Worm (Caenorhabditis elegans) whole organism, L1 larva: ENCODE results near the gene fbxa-59.

ENCODE experiments used
- blmp-1 ChIP-seq: fragments of 150-350 bp; optimal IDR thresholded peaks from 2 replicates; lab custom pipeline; 2014; ENCODE audit warnings: missing biosample characterization, missing genetic modification characterization
- ceh-82 ChIP-seq, 3 experiments: fragments of 150-350 bp in 1 of 3; sonication (generic microtip) in 2 of 3; optimal IDR thresholded peaks; 2 replicates each; lab custom pipeline; 2014 to 2017; ENCODE audit warnings: missing biosample characterization in 3 of 3, missing genetic modification characterization in 3 of 3
- ceh-90 ChIP-seq: sonication (generic microtip); optimal IDR thresholded peaks from 2 replicates; lab custom pipeline; 2016; ENCODE audit warnings: missing genetic modification characterization, missing compliant biosample characterization
- ces-1 ChIP-seq: fragments of 150-350 bp; optimal IDR thresholded peaks from 2 replicates; lab custom pipeline; 2014; ENCODE audit warnings: missing biosample characterization, missing genetic modification reagents, missing genetic modification characterization
- dpl-1 ChIP-seq, 3 experiments: fragments of 150-350 bp in 2 of 3; sonication (generic microtip) in 1 of 3; optimal IDR thresholded peaks; 2 replicates each; lab custom pipeline; 2014 to 2017; ENCODE audit warnings: missing biosample characterization in 3 of 3, missing genetic modification characterization in 3 of 3, missing genetic modification reagents in 3 of 3
- dsc-1 ChIP-seq: sonication (generic microtip); optimal IDR thresholded peaks from 2 replicates; lab custom pipeline; 2016; ENCODE audit warnings: mild to moderate bottlenecking, missing genetic modification characterization, missing compliant biosample characterization
- efl-3 ChIP-seq: fragments of 200-800 bp; sonication (Bioruptor generic); optimal IDR thresholded peaks from 2 replicates; lab custom pipeline; 2018; ENCODE audit warnings: mild to moderate bottlenecking, missing genetic modification characterization, missing compliant biosample characterization
- egl-13 ChIP-seq: sonication (generic microtip); optimal IDR thresholded peaks from 2 replicates; lab custom pipeline; 2016; ENCODE audit warnings: missing genotype, missing genetic modification reagents, missing genetic modification characterization, missing compliant biosample characterization
- egl-27 ChIP-seq, 2 experiments: fragments of 150-350 bp in 1 of 2; sonication (generic microtip); optimal IDR thresholded peaks; 3 replicates each; lab custom pipeline; 2017 to 2018; ENCODE audit warnings: missing biosample characterization in 2 of 2, missing genetic modification characterization in 2 of 2, missing genetic modification reagents in 2 of 2
- ets-5 ChIP-seq: fragments of 200-800 bp; sonication (Bioruptor generic); IDR thresholded peaks from 2 replicates; pipeline ENCODE4 v1.3.6; 2022; ENCODE audit warnings: missing genetic modification characterization, missing compliant biosample characterization
- fkh-10 ChIP-seq: sonication (generic microtip); optimal IDR thresholded peaks from 2 replicates; lab custom pipeline; 2017; ENCODE audit warnings: missing biosample characterization, missing genetic modification reagents, missing genetic modification characterization
- fos-1 ChIP-seq: fragments of 150-350 bp; optimal IDR thresholded peaks from 2 replicates; lab custom pipeline; 2014; ENCODE audit warnings: missing biosample characterization, missing genetic modification characterization
- hlh-17 ChIP-seq: fragments of 200-800 bp; sonication (Bioruptor generic); optimal IDR thresholded peaks from 2 replicates; lab custom pipeline; 2018; ENCODE audit warnings: missing genetic modification characterization, mild to moderate bottlenecking, missing compliant biosample characterization, moderate library complexity, borderline replicate concordance
- hlh-4 ChIP-seq: sonication (generic microtip); optimal IDR thresholded peaks from 2 replicates; lab custom pipeline; 2016; ENCODE audit warnings: mild to moderate bottlenecking, missing genetic modification characterization, missing compliant biosample characterization
- irx-1 ChIP-seq: sonication (generic microtip); optimal IDR thresholded peaks from 2 replicates; lab custom pipeline; 2016; ENCODE audit warnings: missing genetic modification characterization, missing compliant biosample characterization
- isw-1 ChIP-seq: fragments of 200-800 bp; sonication (Bioruptor generic); IDR thresholded peaks from 2 replicates; pipeline ENCODE4 v1.3.6; 2022; ENCODE audit warnings: missing genetic modification characterization, missing compliant biosample characterization
- jun-1 ChIP-seq: fragments of 150-350 bp; optimal IDR thresholded peaks from 2 replicates; lab custom pipeline; 2014; ENCODE audit warnings: missing biosample characterization, missing genetic modification reagents, missing genetic modification characterization
- lin-13 ChIP-seq: fragments of 150-350 bp; optimal IDR thresholded peaks from 2 replicates; lab custom pipeline; 2014; ENCODE audit warnings: missing biosample characterization, missing genetic modification reagents, missing genetic modification characterization
- lin-14 ChIP-seq: fragments of 200-800 bp; sonication (Bioruptor generic); optimal IDR thresholded peaks from 2 replicates; lab custom pipeline; 2018; ENCODE audit warnings: mild to moderate bottlenecking, missing genetic modification characterization, moderate library complexity, missing compliant biosample characterization
- lin-15B ChIP-seq: fragments of 150-350 bp; sonication (generic microtip); optimal IDR thresholded peaks from 3 replicates; lab custom pipeline; 2014; ENCODE audit warnings: missing biosample characterization, missing genetic modification characterization
- lin-39 ChIP-seq: fragments of 150-350 bp; optimal IDR thresholded peaks from 2 replicates; lab custom pipeline; 2014; ENCODE audit warnings: missing biosample characterization, missing genetic modification reagents, missing genetic modification characterization
- lir-3 ChIP-seq: sonication (generic microtip); optimal IDR thresholded peaks from 2 replicates; lab custom pipeline; 2016; ENCODE audit warnings: mild to moderate bottlenecking, missing genetic modification characterization, moderate library complexity, missing compliant biosample characterization; ENCODE audit not compliant: poor library complexity
- lsy-2 ChIP-seq, 2 experiments: fragments of 150-350 bp; optimal IDR thresholded peaks; 2 replicates each; lab custom pipeline; 2014; ENCODE audit warnings: missing biosample characterization in 2 of 2, missing genetic modification characterization in 2 of 2
- mab-9 ChIP-seq: fragments of 200-800 bp; sonication (Bioruptor generic); IDR thresholded peaks from 2 replicates; pipeline ENCODE4 v1.3.6; 2022; ENCODE audit warnings: missing genetic modification reagents, missing genetic modification characterization, missing compliant biosample characterization
- mef-2 ChIP-seq: fragments of 150-350 bp; optimal IDR thresholded peaks from 2 replicates; lab custom pipeline; 2014; ENCODE audit warnings: missing biosample characterization, missing genetic modification characterization
- nhr-19 ChIP-seq: fragments of 200-800 bp; sonication (Bioruptor generic); conservative IDR thresholded peaks from 2 replicates; pipeline ENCODE4 v1.3.6; 2022; ENCODE audit warnings: missing genetic modification characterization, missing compliant biosample characterization
- nhr-20 ChIP-seq: sonication (generic microtip); optimal IDR thresholded peaks from 2 replicates; lab custom pipeline; 2016; ENCODE audit warnings: mild to moderate bottlenecking, missing genetic modification characterization, missing compliant biosample characterization
- nhr-237 ChIP-seq: fragments of 150-350 bp; optimal IDR thresholded peaks from 2 replicates; lab custom pipeline; 2014; ENCODE audit warnings: missing biosample characterization, missing genetic modification characterization
- nhr-28 ChIP-seq: fragments of 150-350 bp; optimal IDR thresholded peaks from 2 replicates; lab custom pipeline; 2014; ENCODE audit warnings: missing biosample characterization, missing genetic modification characterization
- nhr-47 ChIP-seq: sonication (generic microtip); optimal IDR thresholded peaks from 2 replicates; lab custom pipeline; 2016; ENCODE audit warnings: mild to moderate bottlenecking, missing genetic modification characterization, moderate library complexity, missing compliant biosample characterization
- nhr-71 ChIP-seq: sonication (generic microtip); optimal IDR thresholded peaks from 2 replicates; lab custom pipeline; 2016; ENCODE audit warnings: mild to moderate bottlenecking, missing genetic modification characterization, moderate library complexity, missing compliant biosample characterization
- nhr-77 ChIP-seq: fragments of 150-350 bp; optimal IDR thresholded peaks from 2 replicates; lab custom pipeline; 2014; ENCODE audit warnings: missing biosample characterization, missing genetic modification characterization
- nhr-84 ChIP-seq: sonication (generic microtip); optimal IDR thresholded peaks from 2 replicates; lab custom pipeline; 2017; ENCODE audit warnings: missing biosample characterization, missing genetic modification characterization
- nhr-85 ChIP-seq: sonication (generic microtip); peaks from one replicate; lab custom pipeline; 2016; ENCODE audit warnings: missing genetic modification characterization, inconsistent platforms, missing compliant biosample characterization
- nhr-90 ChIP-seq: sonication (generic microtip); optimal IDR thresholded peaks from 2 replicates; lab custom pipeline; 2016; ENCODE audit warnings: mild to moderate bottlenecking, missing genetic modification characterization, missing compliant biosample characterization; ENCODE audit not compliant: poor library complexity
- pqm-1 ChIP-seq: sonication (generic microtip); optimal IDR thresholded peaks from 3 replicates; lab custom pipeline; 2017; ENCODE audit warnings: missing biosample characterization, missing genetic modification characterization
- rnt-1 ChIP-seq: sonication (generic microtip); optimal IDR thresholded peaks from 2 replicates; lab custom pipeline; 2016; ENCODE audit warnings: mild to moderate bottlenecking, missing genetic modification characterization, moderate library complexity, missing compliant biosample characterization
- skn-1 ChIP-seq: fragments of 150-350 bp; optimal IDR thresholded peaks from 2 replicates; lab custom pipeline; 2014; ENCODE audit warnings: missing biosample characterization, missing genetic modification characterization
- snpc-4 ChIP-seq: fragments of 150-350 bp; optimal IDR thresholded peaks from 2 replicates; lab custom pipeline; 2014; ENCODE audit warnings: missing biosample characterization, missing genetic modification characterization
- snu-23 ChIP-seq: sonication (generic microtip); optimal IDR thresholded peaks from 2 replicates; lab custom pipeline; 2016; ENCODE audit warnings: missing genetic modification characterization, missing compliant biosample characterization
- sup-37 ChIP-seq: fragments of 200-800 bp; sonication (Bioruptor generic); optimal IDR thresholded peaks from 2 replicates; lab custom pipeline; 2018; ENCODE audit warnings: mild to moderate bottlenecking, missing genetic modification characterization, missing compliant biosample characterization
- tlp-1 ChIP-seq: fragments of 150-350 bp; optimal IDR thresholded peaks from 2 replicates; lab custom pipeline; 2014; ENCODE audit warnings: missing biosample characterization, missing genetic modification characterization
- unc-86 ChIP-seq: sonication (generic microtip); optimal IDR thresholded peaks from 2 replicates; lab custom pipeline; 2016; ENCODE audit warnings: missing genetic modification characterization, missing compliant biosample characterization
- unc-98 ChIP-seq: fragments of 200-800 bp; sonication (Bioruptor generic); IDR thresholded peaks from 2 replicates; pipeline ENCODE4 v1.3.6; 2022; ENCODE audit warnings: missing genetic modification characterization, missing compliant biosample characterization
- vab-15 ChIP-seq: sonication (generic microtip); optimal IDR thresholded peaks from 2 replicates; lab custom pipeline; 2017; ENCODE audit warnings: missing genotype, mild to moderate bottlenecking, missing genetic modification characterization, missing compliant biosample characterization
- zag-1 ChIP-seq: fragments of 150-350 bp; optimal IDR thresholded peaks from 2 replicates; lab custom pipeline; 2014; ENCODE audit warnings: missing biosample characterization, missing genetic modification characterization
- zip-4 ChIP-seq: fragments of 200-800 bp; sonication (Bioruptor generic); optimal IDR thresholded peaks from 2 replicates; lab custom pipeline; 2018; ENCODE audit warnings: mild to moderate bottlenecking, missing genetic modification characterization, moderate library complexity, missing compliant biosample characterization

The fbxa-59 gene

DNA sequence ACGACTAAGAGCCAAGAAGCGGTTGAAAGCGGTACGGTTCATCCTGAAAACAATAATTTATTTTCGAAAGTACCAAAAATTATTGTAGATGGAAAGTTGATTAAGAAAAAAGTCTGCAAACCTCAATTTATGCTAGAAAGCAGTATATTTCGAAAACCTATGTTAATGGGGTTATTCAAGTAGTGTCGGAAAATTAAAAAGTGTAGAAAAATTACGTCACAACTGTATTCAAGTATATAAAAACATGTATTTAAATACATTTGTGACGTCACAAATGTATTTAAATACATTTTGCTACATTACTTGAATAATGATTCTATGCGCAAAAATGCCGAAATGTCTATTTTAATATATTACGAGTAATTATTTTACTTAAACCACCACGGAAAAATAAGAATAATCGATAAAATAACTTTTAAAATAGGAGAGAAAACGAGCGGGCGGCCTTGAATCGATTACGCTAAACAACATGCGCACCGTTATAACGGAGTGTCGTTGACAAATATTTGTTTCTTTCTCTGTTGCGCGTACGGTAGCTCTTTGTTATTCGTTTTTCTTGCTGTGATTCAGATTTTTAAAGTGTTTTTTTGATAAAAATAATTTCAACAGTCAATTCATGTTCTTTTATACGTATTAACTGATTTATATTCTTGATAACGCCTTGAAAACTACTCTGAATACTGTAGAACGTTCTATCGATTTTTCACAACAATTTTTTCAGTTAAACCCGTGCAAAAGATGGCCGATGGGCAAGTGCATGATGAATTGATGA is 32.5 kb downstream of the fbxa-59 start, which contains the start of the genes F23H11.5 and bra-2 (continued):
- TF ChIP-seq nhr-20 (tag; lab: Kevin White, UChicago), result peak; percentile 1

DNA sequence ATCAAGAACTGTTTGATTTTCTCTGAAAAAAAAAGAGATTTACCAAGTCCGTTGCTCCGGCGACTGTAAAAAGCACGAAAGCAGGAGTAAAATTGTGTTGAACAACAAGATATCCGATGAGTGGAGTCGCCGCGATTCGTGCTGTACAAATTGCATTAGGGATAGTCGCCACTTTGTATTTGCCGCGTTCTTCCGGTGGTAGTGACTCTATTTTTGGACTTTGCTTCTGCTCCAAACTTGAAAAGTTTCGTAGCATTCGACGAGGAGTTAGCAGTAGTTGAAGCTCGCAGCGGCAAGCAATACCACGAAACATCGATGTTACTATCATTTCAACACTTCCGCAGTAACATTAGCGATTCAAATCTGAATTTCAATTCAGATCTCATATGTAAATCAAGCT is 33.7 kb downstream of the fbxa-59 start, which contains the start of gene crls-1:
crls-1 (minus strand) TSS at position 363 of the 400 bp plus-strand sequence.
- no peak for TF ChIP-seq nhr-28
- no peak for TF ChIP-seq skn-1
- no peak for TF ChIP-seq lin-14
- TF ChIP-seq isw-1 (GFP tag; lab: Robert Waterston, UW), result no peak
- TF ChIP-seq rnt-1 (tag; lab: Kevin White, UChicago), result peak; percentile 7
- TF ChIP-seq lsy-2 (tag; optimal IDR thresholded peaks at IDR 0.05; lab: Kevin White, UChicago), result peak in 1 of 2 experiments; percentile 4
- peak; percentile 3 for TF ChIP-seq nhr-47
- peak; percentile 14 for TF ChIP-seq nhr-85 (tag; lab: Kevin White, UChicago)
- TF ChIP-seq, all 84 proteins: peak for 4

DNA sequence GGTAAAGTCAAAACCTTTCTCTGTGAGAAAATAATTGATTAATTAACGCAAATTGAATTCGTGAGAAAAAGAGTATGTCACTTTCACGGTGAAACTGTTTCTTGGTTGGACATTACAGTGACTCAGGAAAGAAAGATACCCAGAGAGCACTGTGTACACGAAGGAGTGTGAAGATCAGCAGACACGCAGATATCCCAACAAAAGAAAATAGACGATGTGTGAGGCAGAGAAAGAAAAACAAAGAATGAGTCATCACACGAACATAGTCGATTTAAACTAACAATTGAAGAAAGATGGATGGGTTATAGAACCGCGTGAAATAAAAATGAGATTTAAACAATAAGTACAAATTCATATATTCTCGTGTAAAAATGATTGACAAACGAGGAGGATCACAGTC is 35.3 kb downstream of the fbxa-59 start:
- TF ChIP-seq mab-9 (no peak), lin-15B (tag; lab: Kevin White, UChicago) (no peak), pqm-1 (tag; lab: Kevin White, UChicago) (no peak), nhr-84 (tag; lab: Kevin White, UChicago) (no peak), ces-1 (GFP tag; lab: Kevin White, UChicago) (no peak), dpl-1 (GFP tag; optimal IDR thresholded peaks at IDR 0.05; lab: Kevin White, UChicago) (no peak), ceh-90 (no peak), fkh-10 (no peak), ceh-82 (tag; optimal IDR thresholded peaks at IDR 0.05; lab: Kevin White, UChicago) (no peak), lir-3 (no peak), zip-4 (no peak), jun-1 (tag; lab: Kevin White, UChicago) (peak; percentile 71), unc-86 (tag; lab: Kevin White, UChicago) (no peak), hlh-4 (tag; lab: Kevin White, UChicago) (no peak), efl-3 (GFP tag; lab: Kevin White, UChicago) (no peak), egl-27 (tag; optimal IDR thresholded peaks at IDR 0.05; lab: Kevin White, UChicago) (no peak), nhr-85 (tag; lab: Kevin White, UChicago) (no peak), zag-1 (tag; lab: Kevin White, UChicago) (no peak), fos-1 (peak; percentile 94), lin-14 (peak; percentile 36), lsy-2 (tag; optimal IDR thresholded peaks at IDR 0.05; lab: Kevin White, UChicago) (peak in 1 of 2 experiments; percentile 45), egl-13 (tag; lab: Kevin White, UChicago) (no peak), vab-15 (tag; lab: Kevin White, UChicago) (no peak), irx-1 (tag; lab: Kevin White, UChicago) (no peak), nhr-90 (tag; lab: Kevin White, UChicago) (no peak), nhr-28 (no peak), dsc-1 (tag; lab: Kevin White, UChicago) (no peak), skn-1 (no peak), nhr-47 (no peak), hlh-17 (GFP tag; lab: Kevin White, UChicago) (no peak), nhr-19 (GFP tag; lab: Robert Waterston, UW) (no peak), snu-23 (GFP tag; lab: Kevin White, UChicago) (peak; percentile 5), tlp-1 (tag; lab: Kevin White, UChicago) (no peak), mef-2 (tag; lab: Kevin White, UChicago) (no peak), unc-98 (no peak), ets-5 (no peak), snpc-4 (no peak), nhr-237 (tag; lab: Kevin White, UChicago) (no peak), sup-37 (GFP tag; lab: Kevin White, UChicago) (no peak), nhr-77 (tag; lab: Kevin White, UChicago) (no peak), lin-39 (tag; lab: Kevin White, UChicago) (no peak), blmp-1 (tag; lab: Kevin White, UChicago) (peak; percentile 61), lin-13 (no peak), nhr-71 (no peak)
